Worm (Caenorhabditis elegans) whole organism, early embryonic: Measurements from ENCODE around the gene sart-3.

ENCODE experiments used
- F13C5.2 ChIP-seq: sonication (generic microtip); optimal IDR thresholded peaks from 2 replicates; lab custom pipeline; 2017; ENCODE audit warnings: mild to moderate bottlenecking, missing genetic modification characterization, inconsistent platforms, missing compliant biosample characterization
- aly-1 ChIP-seq: sonication (generic microtip); optimal IDR thresholded peaks from 2 replicates; lab custom pipeline; 2016; ENCODE audit warnings: missing genetic modification characterization, missing compliant biosample characterization
- ama-1 ChIP-seq: fragments of 150-350 bp; optimal IDR thresholded peaks from 2 replicates; lab custom pipeline; 2014
- ceh-13 ChIP-seq: fragments of 200-800 bp; sonication (Bioruptor generic); optimal IDR thresholded peaks from 2 replicates; lab custom pipeline; 2018; ENCODE audit warnings: mild to moderate bottlenecking, missing genetic modification characterization, missing compliant biosample characterization
- ets-7 ChIP-seq: sonication (generic microtip); optimal IDR thresholded peaks from 2 replicates; lab custom pipeline; 2016; ENCODE audit warnings: missing genotype, missing genetic modification characterization, missing compliant biosample characterization
- flt-1 ChIP-seq: fragments of 200-800 bp; sonication (Bioruptor generic); IDR thresholded peaks from 2 replicates; pipeline ENCODE4 v1.3.6; 2022; ENCODE audit warnings: missing genetic modification characterization, missing compliant biosample characterization
- hnd-1 ChIP-seq: sonication (generic microtip); optimal IDR thresholded peaks from 2 replicates; lab custom pipeline; 2016; ENCODE audit warnings: missing genetic modification characterization, missing compliant biosample characterization
- pes-1 ChIP-seq: fragments of 200-800 bp; sonication (Bioruptor generic); IDR thresholded peaks from 2 replicates; pipeline ENCODE4 v1.3.6; 2022; ENCODE audit warnings: missing genetic modification reagents, missing genetic modification characterization, missing compliant biosample characterization
- scrt-1 ChIP-seq: fragments of 200-800 bp; sonication (Bioruptor generic); IDR thresholded peaks from 2 replicates; pipeline ENCODE4 v1.3.6; 2022; ENCODE audit warnings: missing genetic modification characterization, missing compliant biosample characterization
- tbx-37 ChIP-seq: fragments of 200-800 bp; sonication (Bioruptor generic); conservative IDR thresholded peaks from 2 replicates; pipeline ENCODE4 v1.3.6; 2022; ENCODE audit warnings: missing genetic modification reagents, missing genetic modification characterization, missing compliant biosample characterization

DNA sequence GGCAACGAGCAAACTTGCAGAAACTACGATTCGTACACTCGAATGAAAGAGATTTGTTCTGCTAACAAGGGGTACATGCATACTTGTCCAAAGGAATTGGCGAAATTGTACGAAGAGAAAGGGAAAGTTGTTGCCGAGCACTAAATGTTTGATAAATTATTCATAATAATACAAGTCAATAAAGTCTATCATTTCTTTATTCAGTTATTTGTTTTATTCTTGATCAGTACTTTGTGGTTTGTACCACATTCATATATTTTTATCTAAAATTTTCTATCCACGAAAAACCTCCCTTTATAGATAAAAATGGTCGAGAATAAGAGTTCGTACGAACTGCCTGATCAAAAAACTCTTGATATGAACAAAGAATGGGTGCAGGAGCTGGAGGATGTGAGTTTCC lies 12.3 kb downstream of the sart-3 start, which contains the start of gene edg-1:
- no peak for TF ChIP-seq ceh-13 (GFP tag; lab: Kevin White, UChicago)
- TF ChIP-seq flt-1 (GFP tag; lab: Robert Waterston, UW): no peak
- TF ChIP-seq ets-7 (tag; lab: Kevin White, UChicago): no peak
- no peak for TF ChIP-seq ama-1 (lab: Kevin White, UChicago)
- TF ChIP-seq pes-1: no peak
- TF ChIP-seq F13C5.2 (tag; lab: Kevin White, UChicago): no peak
- no peak for TF ChIP-seq hnd-1 (tag; lab: Kevin White, UChicago)
- no peak for TF ChIP-seq tbx-37 (GFP tag; lab: Robert Waterston, UW)
- no peak for TF ChIP-seq aly-1
- no peak for TF ChIP-seq scrt-1 (GFP tag; lab: Robert Waterston, UW)
